Fruit fly (Drosophila melanogaster): Measurements from ENCODE around the gene CG3457.

DNA sequence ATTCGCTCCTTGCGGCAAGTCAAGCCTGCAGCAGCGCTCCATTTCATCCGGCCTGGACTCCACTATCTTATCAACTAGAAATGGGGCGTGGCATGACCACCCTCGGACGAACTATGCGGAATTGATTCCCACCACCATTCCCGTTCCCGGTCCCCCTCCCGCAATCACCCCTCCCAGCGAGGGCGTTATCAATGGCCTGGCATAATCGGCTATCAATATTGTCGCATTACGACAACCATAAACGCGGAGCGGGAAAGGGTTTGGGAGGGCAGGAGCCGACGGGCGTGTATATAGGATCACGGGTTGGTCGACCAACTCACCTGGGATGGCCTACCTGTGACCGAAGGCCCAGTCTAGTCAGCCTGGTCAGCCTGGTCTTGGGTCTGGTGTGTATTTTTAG is 5.5 kb downstream of the CG3457 start:
- no peak for TF ChIP-seq sage (GFP tag; optimal IDR thresholded peaks at IDR 0.05)
- no peak for TF ChIP-seq Dif (GFP tag; optimal IDR thresholded peaks at IDR 0.05; ENCODE audit: partially characterized antibody)
- TF ChIP-seq dmrt93B (GFP tag; optimal IDR thresholded peaks at IDR 0.05), result no peak
- TF ChIP-seq dl (GFP tag; optimal IDR thresholded peaks at IDR 0.05; ENCODE audit: insufficient read depth in 1 of 2, partially characterized antibody in 2 of 2), result no peak
- no peak for TF ChIP-seq fru (GFP tag; optimal IDR thresholded peaks at IDR 0.05)
- TF ChIP-seq pan (optimal IDR thresholded peaks at IDR 0.05), result no peak
- TF ChIP-seq lola (GFP tag; optimal IDR thresholded peaks at IDR 0.05), result no peak
